Worm (Caenorhabditis elegans): Measurements from ENCODE around the gene C01G6.2.

DNA sequence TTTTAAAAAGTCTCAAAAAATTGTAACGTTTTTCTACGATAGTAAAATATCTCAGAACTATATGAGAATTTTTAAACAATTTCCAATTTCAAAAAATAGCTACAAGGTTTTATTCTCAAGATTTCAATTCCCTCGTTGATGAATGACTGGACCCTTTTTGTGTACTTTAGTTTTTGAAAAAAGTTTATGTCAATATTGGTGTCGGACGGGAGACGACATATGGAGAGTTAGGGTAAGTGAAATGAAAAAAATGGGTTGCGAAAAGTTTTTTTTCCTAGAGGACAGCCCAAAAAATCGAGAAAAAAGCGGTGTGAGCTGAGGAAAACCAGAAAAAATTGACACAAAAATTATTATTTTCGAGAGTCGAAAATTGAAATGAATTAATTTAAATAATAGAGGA, 14.0 kb downstream of the C01G6.2 start:
- TF ChIP-seq nhr-12 (tag; optimal IDR thresholded peaks at IDR 0.05) (no peak), nhr-11 (tag; optimal IDR thresholded peaks at IDR 0.05) (no peak), nhr-21 (tag; optimal IDR thresholded peaks at IDR 0.05) (no peak), lin-39 (tag; optimal IDR thresholded peaks at IDR 0.05) (no peak), ceh-82 (tag; optimal IDR thresholded peaks at IDR 0.05) (no peak), unc-39 (tag; optimal IDR thresholded peaks at IDR 0.05) (no peak), nhr-237 (tag; optimal IDR thresholded peaks at IDR 0.05) (no peak), elt-1 (tag; optimal IDR thresholded peaks at IDR 0.05) (no peak), egl-27 (tag; optimal IDR thresholded peaks at IDR 0.05) (no peak)
